Fruit fly (Drosophila melanogaster): ENCODE measurements around the gene CG12402.
A peak's percentile ranks its signal among the peaks of the same experiment; 100 is the strongest.

The CG12402 gene

dm6 chr3R:14098527-14099109, 9.5 kb downstream of the CG12402 start (continued):
- TF ChIP-seq ATbp (GFP tag; optimal IDR thresholded peaks at IDR 0.05) (no peak), Vsx1 (GFP tag; optimal IDR thresholded peaks at IDR 0.05) (no peak), D19A (tag; optimal IDR thresholded peaks at IDR 0.05) (no peak), Chrac-16 (GFP tag; optimal IDR thresholded peaks at IDR 0.05) (no peak), grau (tag; optimal IDR thresholded peaks at IDR 0.05) (peak; percentile 28), rib (GFP tag; IDR thresholded peaks at IDR 0.05) (no peak), Jarid2 (GFP tag; optimal IDR thresholded peaks at IDR 0.05) (no peak), az2 (GFP tag; optimal IDR thresholded peaks at IDR 0.05) (no peak), CG12391 (tag; optimal IDR thresholded peaks at IDR 0.05) (peak; percentile 14), Myb (GFP tag; optimal IDR thresholded peaks at IDR 0.05) (no peak), tna (GFP tag; IDR thresholded peaks at IDR 0.05; ENCODE audit: partially characterized antibody) (no peak), Hmr (GFP tag; optimal IDR thresholded peaks at IDR 0.05) (peak; percentile 33), ttk (GFP tag; IDR thresholded peaks at IDR 0.05) (no peak), Dll (GFP tag; IDR thresholded peaks at IDR 0.05; ENCODE audit: partially characterized antibody) (no peak), CG11093 (GFP tag; IDR thresholded peaks at IDR 0.05) (0 out of 3 replicates have a peak, but pooled peaks have one; percentile 27), Abd-B (GFP tag; optimal IDR thresholded peaks at IDR 0.05) (no peak), CG9797 (GFP tag; optimal IDR thresholded peaks at IDR 0.05) (no peak), bigmax (GFP tag; optimal IDR thresholded peaks at IDR 0.05) (no peak), lmd (GFP tag; IDR thresholded peaks at IDR 0.05) (peak; percentile 31; the same call in 1 of the 2 replicates), Nf-YC (tag; optimal IDR thresholded peaks at IDR 0.05) (no peak), H2.0 (GFP tag; IDR thresholded peaks at IDR 0.05) (no peak; the same call in 1 of the 2 replicates), Mad (GFP tag; optimal IDR thresholded peaks at IDR 0.05) (no peak), Aef1 (GFP tag; IDR thresholded peaks at IDR 0.05) (no peak), emc (GFP tag; optimal IDR thresholded peaks at IDR 0.05) (no peak), CG14441 (GFP tag; IDR thresholded peaks at IDR 0.05) (0 out of 2 replicates have a peak, but pooled peaks have one; percentile 23), CG15269 (tag; optimal IDR thresholded peaks at IDR 0.05) (peak; percentile 0), gro (GFP tag; optimal IDR thresholded peaks at IDR 0.05) (no peak), Fer1 (GFP tag; optimal IDR thresholded peaks at IDR 0.05) (no peak), Drgx (GFP tag; IDR thresholded peaks at IDR 0.05) (peak; percentile 32; the same call in 1 of the 2 replicates), zen2 (GFP tag; IDR thresholded peaks at IDR 0.05; ENCODE audit: partially characterized antibody) (no peak), cg (GFP tag; optimal IDR thresholded peaks at IDR 0.05) (peak; percentile 62), CG33557 (GFP tag; optimal IDR thresholded peaks at IDR 0.05) (no peak), CG6175 (GFP tag; IDR thresholded peaks at IDR 0.05) (no peak), CG4707 (GFP tag; optimal IDR thresholded peaks at IDR 0.05) (no peak), CG7839 (tag; optimal IDR thresholded peaks at IDR 0.05) (no peak), Oaz (GFP tag; IDR thresholded peaks at IDR 0.05) (no peak), CG2678 (tag; optimal IDR thresholded peaks at IDR 0.05) (peak; percentile 20), zfh2 (GFP tag; optimal IDR thresholded peaks at IDR 0.05) (no peak), CG13287 (GFP tag; IDR thresholded peaks at IDR 0.05; ENCODE audit: partially characterized antibody) (0 out of 2 replicates have a peak, but pooled peaks have one; percentile 8), crol (GFP tag; IDR thresholded peaks at IDR 0.05) (peak; percentile 86), so (GFP tag; IDR thresholded peaks at IDR 0.05) (no peak), Sry-δ (GFP tag; optimal IDR thresholded peaks at IDR 0.05) (no peak), Asciz (GFP tag; optimal IDR thresholded peaks at IDR 0.05) (no peak), CG17186 (GFP tag; optimal IDR thresholded peaks at IDR 0.05) (no peak), wdn (GFP tag; IDR thresholded peaks at IDR 0.05) (no peak), CG15011 (GFP tag; optimal IDR thresholded peaks at IDR 0.05) (no peak), CG34376 (GFP tag; optimal IDR thresholded peaks at IDR 0.05) (peak; percentile 8), CrebB (tag; optimal IDR thresholded peaks at IDR 0.05) (no peak), CG11696 (GFP tag; IDR thresholded peaks at IDR 0.05) (no peak), CG17568 (GFP tag; optimal IDR thresholded peaks at IDR 0.05) (no peak)
